Fruit fly (Drosophila melanogaster) S2 (cell line): ENCODE data around the gene ScsbetaA.

ENCODE experiments used
- CG8478 ChIP-seq: fragments of >200 bp; optimal IDR thresholded peaks from 2 replicates; lab custom pipeline; 2018
- CTCF ChIP-seq, 2 experiments: fragments of >200 bp; optimal IDR thresholded peaks; 2 replicates each; lab custom pipeline; 2018

- TF ChIP-seq CTCF (optimal IDR thresholded peaks at IDR 0.05; lab: Kevin White, UChicago) = no peak
- no peak for TF ChIP-seq CG8478
These were observed 9.4 kb downstream of the ScsbetaA start for dm6 chr3R:8947757-8948428.
